Fruit fly (Drosophila melanogaster): ENCODE data around the gene CG33932.

CG33932 gene

dm6 chrX:19744003-19744488, at the start of gene CG33932, which contains the start of the genes CG18809, COX6B and Rpp20 (continued):
- TF ChIP-seq Ets21C (GFP tag; optimal IDR thresholded peaks at IDR 0.05) (no peak), svp (GFP tag) (no peak), OdsH (GFP tag; optimal IDR thresholded peaks at IDR 0.05) (no peak), Met (GFP tag; optimal IDR thresholded peaks at IDR 0.05) (no peak), Smox (GFP tag; optimal IDR thresholded peaks at IDR 0.05) (no peak), CG15336 (GFP tag; IDR thresholded peaks at IDR 0.05) (peak; percentile 34; the same call in 1 of the 2 replicates), Ets96B (tag; optimal IDR thresholded peaks at IDR 0.05) (no peak), CG32006 (GFP tag; optimal IDR thresholded peaks at IDR 0.05) (no peak)

- TF ChIP-seq CG6163 (GFP tag; IDR thresholded peaks at IDR 0.05) (peak; percentile 66), CG8632 (GFP tag; optimal IDR thresholded peaks at IDR 0.05) (peak; percentile 27), esn (GFP tag; optimal IDR thresholded peaks at IDR 0.05) (peak; percentile 28), CG6792 (GFP tag; optimal IDR thresholded peaks at IDR 0.05) (peak; percentile 34), CG8119 (GFP tag; IDR thresholded peaks at IDR 0.05) (peak; percentile 35; the same call in 1 of the 3 replicates), Sox15 (GFP tag; optimal IDR thresholded peaks at IDR 0.05) (peak; percentile 19), CG1621 (tag; optimal IDR thresholded peaks at IDR 0.05) (no peak), Eip78C (GFP tag) (peak; percentile 76), lz (GFP tag; optimal IDR thresholded peaks at IDR 0.05) (peak; percentile 39), svp (GFP tag) (no peak), Sox14 (GFP tag; optimal IDR thresholded peaks at IDR 0.05) (peak; percentile 22), Hr4 (GFP tag; optimal IDR thresholded peaks at IDR 0.05) (peak; percentile 39), Ets96B (tag; optimal IDR thresholded peaks at IDR 0.05) (no peak), CG15336 (GFP tag; IDR thresholded peaks at IDR 0.05) (peak; percentile 61), OdsH (GFP tag; optimal IDR thresholded peaks at IDR 0.05) (peak; percentile 44), dsx (GFP tag; optimal IDR thresholded peaks at IDR 0.05; ENCODE audit: poor library complexity, severe bottlenecking) (no peak), CG10669 (GFP tag; optimal IDR thresholded peaks at IDR 0.05) (peak; percentile 5), CG34406 (GFP tag; optimal IDR thresholded peaks at IDR 0.05) (peak; percentile 49), eg (GFP tag; IDR thresholded peaks at IDR 0.05) (peak; percentile 57; the same call in 2 of the 3 replicates), topi (GFP tag; optimal IDR thresholded peaks at IDR 0.05) (peak; percentile 47), Hr39 (GFP tag; optimal IDR thresholded peaks at IDR 0.05) (peak; percentile 34), Sox102F (GFP tag; optimal IDR thresholded peaks at IDR 0.05) (peak; percentile 30), cyc (GFP tag; optimal IDR thresholded peaks at IDR 0.05) (peak; percentile 32), Hr38 (GFP tag; optimal IDR thresholded peaks at IDR 0.05) (no peak), Met (GFP tag; optimal IDR thresholded peaks at IDR 0.05) (peak; percentile 29), achi (GFP tag; optimal IDR thresholded peaks at IDR 0.05) (peak; percentile 24), CG10631 (GFP tag; optimal IDR thresholded peaks at IDR 0.05) (peak; percentile 14), fd59A (GFP tag; optimal IDR thresholded peaks at IDR 0.05) (no peak), Smox (GFP tag; optimal IDR thresholded peaks at IDR 0.05) (peak; percentile 44), Lpt (GFP tag; optimal IDR thresholded peaks at IDR 0.05) (no peak), Gug (GFP tag; IDR thresholded peaks at IDR 0.05) (peak; percentile 38), CG32006 (GFP tag; optimal IDR thresholded peaks at IDR 0.05) (peak; percentile 43), pdm3 (GFP tag; optimal IDR thresholded peaks at IDR 0.05) (peak; percentile 56), CG31627 (GFP tag; optimal IDR thresholded peaks at IDR 0.05) (peak; percentile 45), acj6 (GFP tag; optimal IDR thresholded peaks at IDR 0.05) (peak; percentile 37)
These were observed 49.3 kb upstream of the CG33932 start, which contains the start of gene CG14229 for dm6 chrX:19694792-19695558. TSS of gene CG14229 (minus strand) at chrX:19695250.

- TF ChIP-seq Sox14 (GFP tag; optimal IDR thresholded peaks at IDR 0.05) (no peak), CG1621 (tag; optimal IDR thresholded peaks at IDR 0.05) (peak; percentile 35), CG6163 (GFP tag; IDR thresholded peaks at IDR 0.05) (0 out of 3 replicates have a peak, but pooled peaks have one; percentile 32), net (GFP tag; optimal IDR thresholded peaks at IDR 0.05) (no peak), CG34406 (GFP tag; optimal IDR thresholded peaks at IDR 0.05) (no peak)
These were observed 47.4 kb upstream of the CG33932 start, which contains the start of gene Cdc42 for dm6 chrX:19696845-19697244. TSS of gene Cdc42 (plus strand) at chrX:19697091.

Data from whole organism, prepupa.